Worm (Caenorhabditis elegans) whole organism, L4 larva: ENCODE results near the gene nspe-3.

ENCODE experiments used
- F44E2.7 ChIP-seq: fragments of 200-800 bp; sonication (Bioruptor generic); IDR thresholded peaks from 2 replicates; pipeline ENCODE4 v2.1.2; 2022; ENCODE audit warnings: missing genetic modification characterization, missing compliant biosample characterization
- arid-1 ChIP-seq: fragments of 200-800 bp; sonication (Bioruptor generic); conservative IDR thresholded peaks from 2 replicates; pipeline ENCODE4 v1.3.6; 2022; ENCODE audit warnings: missing genetic modification reagents, missing genetic modification characterization, missing compliant biosample characterization
- ceh-32 ChIP-seq: sonication (generic microtip); optimal IDR thresholded peaks from 2 replicates; lab custom pipeline; 2016; ENCODE audit warnings: mild to moderate bottlenecking, missing genetic modification characterization, missing compliant biosample characterization; ENCODE audit not compliant: poor library complexity
- daf-19 ChIP-seq: fragments of 200-800 bp; sonication (Bioruptor generic); conservative IDR thresholded peaks from 2 replicates; pipeline ENCODE4 v1.3.6; 2022; ENCODE audit warnings: missing genetic modification characterization, missing compliant biosample characterization
- dmd-8 ChIP-seq: fragments of 200-800 bp; sonication (Bioruptor generic); IDR thresholded peaks from 2 replicates; pipeline ENCODE4 v1.3.6; 2022; ENCODE audit warnings: missing genetic modification characterization, missing compliant biosample characterization
- lin-39 ChIP-seq: fragments of 150-350 bp; optimal IDR thresholded peaks from 2 replicates; lab custom pipeline; 2014; ENCODE audit warnings: missing biosample characterization, missing genetic modification reagents, missing genetic modification characterization
- nhr-237 ChIP-seq: sonication (generic microtip); optimal IDR thresholded peaks from 2 replicates; lab custom pipeline; 2017; ENCODE audit warnings: missing biosample characterization, missing genetic modification characterization
- nhr-42 ChIP-seq: fragments of 200-800 bp; sonication (Bioruptor generic); IDR thresholded peaks from 2 replicates; pipeline ENCODE4 v1.3.6; 2022; ENCODE audit warnings: missing genetic modification characterization, missing compliant biosample characterization
- pha-4 ChIP-seq, 2 experiments: fragments of 150-350 bp in 1 of 2; fragments of 200-800 bp in 1 of 2; sonication (Bioruptor generic) in 1 of 2; IDR thresholded peaks in 1 of 2; optimal IDR thresholded peaks in 1 of 2; 2 replicates each; pipeline versions ENCODE4 v1.3.6 to Lab custom; 2014 to 2022; ENCODE audit warnings: missing genetic modification characterization in 2 of 2, missing genetic modification reagents in 2 of 2, missing biosample characterization in 1 of 2, missing compliant biosample characterization in 1 of 2

ce11 chrII:12622843-12623242 is 5.2 kb downstream of the nspe-3 start:
- TF ChIP-seq nhr-42 (GFP tag; lab: Robert Waterston, UW), result no peak
- no peak for TF ChIP-seq F44E2.7
- TF ChIP-seq ceh-32 (tag; lab: Kevin White, UChicago), result no peak
- no peak for TF ChIP-seq arid-1
- TF ChIP-seq nhr-237 (tag; lab: Kevin White, UChicago), result no peak
- no peak for TF ChIP-seq pha-4 (GFP tag; IDR thresholded peaks at IDR 0.05; lab: Robert Waterston, UW)
- no peak for TF ChIP-seq pha-4 (tag; optimal IDR thresholded peaks at IDR 0.05; lab: Kevin White, UChicago)
- no peak for TF ChIP-seq daf-19 (GFP tag; lab: Robert Waterston, UW)
- no peak for TF ChIP-seq dmd-8 (GFP tag; lab: Robert Waterston, UW)
- no peak for TF ChIP-seq lin-39 (tag; lab: Kevin White, UChicago)
